Worm (Caenorhabditis elegans): ENCODE results near the gene srh-289.

Gene srh-289

DNA sequence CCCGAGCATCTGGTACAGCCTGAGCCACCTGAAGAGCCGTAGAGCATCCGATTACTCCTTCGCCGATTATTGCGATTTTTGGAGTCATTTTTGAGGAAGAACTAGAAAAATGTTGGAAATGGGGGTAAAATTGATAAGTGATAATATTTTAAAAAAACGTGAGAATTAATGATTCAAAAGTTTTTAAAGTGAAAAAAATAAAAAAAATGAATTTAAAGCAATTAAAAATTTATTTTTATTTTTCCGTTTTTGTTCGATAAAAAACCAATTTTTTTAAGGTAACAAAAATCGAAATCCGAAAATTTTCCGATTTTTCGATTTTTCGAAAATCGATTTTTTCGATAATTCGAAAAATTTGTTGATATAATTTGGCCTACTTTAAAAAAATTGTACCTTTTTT lies 16.8 kb downstream of the srh-289 start, which contains the start of gene ddo-1:
Gene ddo-1 (minus strand): TSS at position 101 of the 400 bp plus-strand sequence.
- no peak for TF ChIP-seq ama-1 (optimal IDR thresholded peaks at IDR 0.05)
- no peak for TF ChIP-seq lir-3 (tag; optimal IDR thresholded peaks at IDR 0.05; ENCODE audit: poor library complexity)
- TF ChIP-seq ztf-11 (tag; optimal IDR thresholded peaks at IDR 0.05), result no peak
- no peak for TF ChIP-seq unc-86 (tag; optimal IDR thresholded peaks at IDR 0.05)

DNA sequence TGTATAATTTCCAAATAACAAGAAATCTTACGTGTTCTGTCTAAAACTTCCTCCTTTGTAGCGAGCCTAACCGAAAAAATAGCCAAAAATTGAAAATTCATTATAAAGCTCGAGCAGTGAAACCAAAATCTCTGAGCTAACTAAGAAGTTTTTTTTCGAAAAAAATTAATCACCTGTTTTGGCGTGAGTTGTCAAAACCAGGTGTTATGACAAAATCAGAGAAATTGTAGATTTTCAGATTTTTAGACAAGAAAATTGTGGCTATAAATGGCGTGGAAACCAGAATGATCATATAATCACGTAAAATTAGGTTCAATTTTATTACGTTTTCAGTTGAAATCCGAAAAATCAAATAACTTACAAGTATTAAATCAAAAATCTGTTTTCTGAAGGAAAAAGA lies 20.8 kb downstream of the srh-289 start, which contains the start of gene sre-21:
Gene sre-21 (minus strand): TSS at position 101 of the 400 bp plus-strand sequence.
- TF ChIP-seq ceh-88 (GFP tag; IDR thresholded peaks at IDR 0.05) (no peak), mep-1 (tag; optimal IDR thresholded peaks at IDR 0.05) (no peak), hlh-4 (tag; optimal IDR thresholded peaks at IDR 0.05) (no peak), elt-3 (tag; optimal IDR thresholded peaks at IDR 0.05) (no peak), nhr-11 (tag; optimal IDR thresholded peaks at IDR 0.05) (no peak), nhr-28 (tag; optimal IDR thresholded peaks at IDR 0.05) (no peak)

DNA sequence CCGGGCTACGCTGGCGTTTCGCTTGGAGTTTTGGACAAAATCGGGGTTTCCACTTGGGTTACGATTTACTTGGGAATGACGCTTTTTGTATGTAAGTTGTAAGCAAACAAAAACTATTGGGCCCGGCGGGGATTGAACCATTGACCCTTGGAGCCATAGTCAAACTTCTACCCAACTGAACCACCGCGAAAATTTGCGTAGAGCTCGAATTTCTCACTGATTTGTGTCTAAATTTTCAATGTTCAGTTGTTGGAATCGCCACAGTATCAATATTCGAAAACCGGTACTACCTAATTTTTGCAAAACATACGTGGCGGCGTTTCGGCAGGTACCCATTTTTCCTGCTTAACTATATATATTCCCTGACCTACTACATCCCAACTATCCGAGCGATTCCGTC lies 26.1 kb downstream of the srh-289 start:
- TF ChIP-seq unc-86 (tag; optimal IDR thresholded peaks at IDR 0.05), result no peak
- no peak for TF ChIP-seq efl-1 (optimal IDR thresholded peaks at IDR 0.05)
- TF ChIP-seq efl-1 (GFP tag; optimal IDR thresholded peaks at IDR 0.05 in 1 of 2), result no peak
- no peak for TF ChIP-seq unc-130 (tag; optimal IDR thresholded peaks at IDR 0.05)
- TF ChIP-seq nhr-77 (tag; optimal IDR thresholded peaks at IDR 0.05), result no peak
- no peak for TF ChIP-seq blmp-1 (tag; optimal IDR thresholded peaks at IDR 0.05)
- no peak for TF ChIP-seq unc-62 (GFP tag; optimal IDR thresholded peaks at IDR 0.05)
- TF ChIP-seq ceh-88 (GFP tag; IDR thresholded peaks at IDR 0.05), result no peak
- TF ChIP-seq nhr-76 (tag; optimal IDR thresholded peaks at IDR 0.05), result no peak
- TF ChIP-seq C04F5.9 (tag; optimal IDR thresholded peaks at IDR 0.05), result no peak
- TF ChIP-seq ces-1 (GFP tag; optimal IDR thresholded peaks at IDR 0.05), result no peak
- TF ChIP-seq nhr-20 (tag; optimal IDR thresholded peaks at IDR 0.05), result no peak
- TF ChIP-seq ets-5 (GFP tag; IDR thresholded peaks at IDR 0.05), result no peak
- TF ChIP-seq ceh-63 (GFP tag; optimal IDR thresholded peaks at IDR 0.05), result no peak
- no peak for TF ChIP-seq fos-1 (tag; optimal IDR thresholded peaks at IDR 0.05)
- TF ChIP-seq unc-98 (GFP tag; IDR thresholded peaks at IDR 0.05), result no peak
- no peak for TF ChIP-seq snpc-4 (tag; optimal IDR thresholded peaks at IDR 0.05)
- TF ChIP-seq aly-2 (tag; optimal IDR thresholded peaks at IDR 0.05), result no peak

DNA sequence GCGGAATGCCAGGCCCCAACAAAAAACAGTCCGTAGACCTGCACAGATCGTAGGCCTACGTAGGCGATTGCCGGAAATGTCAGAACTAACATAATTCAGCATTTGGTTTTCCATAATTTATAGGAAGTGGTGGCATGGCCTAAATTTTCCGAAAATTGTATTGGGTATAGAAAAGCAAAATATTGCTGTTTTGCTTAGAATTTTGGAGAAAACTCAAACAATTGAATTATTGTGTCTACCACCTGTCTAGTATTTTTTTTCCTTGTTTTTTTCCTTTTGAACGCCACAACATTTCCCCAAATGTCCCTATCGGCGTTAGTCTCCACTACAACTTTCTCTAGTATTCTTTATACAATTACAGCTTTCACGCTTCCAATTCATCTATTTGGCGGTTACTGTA lies 26.6 kb downstream of the srh-289 start, which contains the start of gene srh-284:
Gene srh-284 (plus strand): TSS at position 301 of the 400 bp plus-strand sequence.
- no peak for TF ChIP-seq nhr-47 (tag; optimal IDR thresholded peaks at IDR 0.05)
- no peak for TF ChIP-seq nhr-12 (tag; optimal IDR thresholded peaks at IDR 0.05)
- TF ChIP-seq xbp-1 (tag; optimal IDR thresholded peaks at IDR 0.05), result no peak
- TF ChIP-seq mab-9 (GFP tag; IDR thresholded peaks at IDR 0.05), result no peak
- TF ChIP-seq nhr-71 (tag; optimal IDR thresholded peaks at IDR 0.05), result no peak
- TF ChIP-seq sptf-1 (tag; optimal IDR thresholded peaks at IDR 0.05), result no peak
- TF ChIP-seq nhr-19 (GFP tag; conservative IDR thresholded peaks at IDR 0.05), result no peak
- no peak for TF ChIP-seq pag-3 (tag; optimal IDR thresholded peaks at IDR 0.05; ENCODE audit: borderline replicate concordance, insufficient read depth)
- TF ChIP-seq snpc-4 (tag; optimal IDR thresholded peaks at IDR 0.05), result no peak
- TF ChIP-seq nhr-84 (tag; optimal IDR thresholded peaks at IDR 0.05), result no peak
- TF ChIP-seq jun-1 (tag; optimal IDR thresholded peaks at IDR 0.05), result no peak
- TF ChIP-seq ceh-90 (tag; optimal IDR thresholded peaks at IDR 0.05), result no peak
- no peak for TF ChIP-seq alr-1 (tag; optimal IDR thresholded peaks at IDR 0.05; ENCODE audit: borderline replicate concordance)

DNA sequence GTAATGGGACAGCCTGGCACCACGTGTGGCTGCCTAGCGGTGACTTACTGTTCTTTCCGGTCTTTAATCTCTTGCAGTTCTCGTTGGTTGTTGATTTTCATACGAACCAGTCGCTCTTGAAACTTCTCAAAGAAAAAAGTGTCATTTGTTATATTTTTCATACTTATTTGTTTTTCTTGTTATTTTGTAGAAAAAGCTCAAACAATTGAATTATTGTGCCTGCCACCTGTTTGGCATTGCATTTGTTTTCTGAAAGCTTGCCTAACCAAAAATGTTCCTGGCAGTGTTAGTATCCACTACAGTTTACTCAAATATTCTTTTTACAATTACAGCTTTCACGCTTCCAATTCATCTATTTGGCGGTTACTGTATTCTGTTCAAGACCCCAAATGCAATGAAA lies 28.8 kb downstream of the srh-289 start, which contains the start of the genes C47A10.16 and srh-283:
Gene C47A10.16 (minus strand): TSS at position 101 of the 400 bp plus-strand sequence.
Gene srh-283 (plus strand): TSS at position 272 of the 400 bp plus-strand sequence.
- no peak for TF ChIP-seq aly-2 (tag; optimal IDR thresholded peaks at IDR 0.05)
- no peak for TF ChIP-seq ceh-63 (GFP tag; optimal IDR thresholded peaks at IDR 0.05)
- TF ChIP-seq lin-15B (tag; optimal IDR thresholded peaks at IDR 0.05), result no peak
- TF ChIP-seq mep-1 (tag; optimal IDR thresholded peaks at IDR 0.05), result no peak
- no peak for TF ChIP-seq nhr-28 (tag; optimal IDR thresholded peaks at IDR 0.05)
- TF ChIP-seq nhr-237 (tag; optimal IDR thresholded peaks at IDR 0.05), result no peak
- no peak for TF ChIP-seq jun-1 (tag; optimal IDR thresholded peaks at IDR 0.05)
